Worm (Caenorhabditis elegans) whole organism, L4 larva: ENCODE data around the gene nprl-3.

Source experiments
- F37D6.2 ChIP-seq: sonication (generic microtip); optimal IDR thresholded peaks from 2 replicates; lab custom pipeline; 2016; ENCODE audit warnings: mild to moderate bottlenecking, missing genetic modification characterization, missing compliant biosample characterization
- R02D3.7 ChIP-seq: fragments of 150-350 bp; sonication (generic microtip); optimal IDR thresholded peaks from 3 replicates; lab custom pipeline; 2014; ENCODE audit warnings: missing biosample characterization, missing genetic modification characterization
- aly-2 ChIP-seq: sonication (generic microtip); optimal IDR thresholded peaks from 2 replicates; lab custom pipeline; 2018; ENCODE audit warnings: missing biosample characterization, missing genetic modification characterization
- ama-1 ChIP-seq: fragments of 150-350 bp; optimal IDR thresholded peaks from 2 replicates; lab custom pipeline; 2014; ENCODE audit warnings: inconsistent platforms, mixed read lengths
- ceh-82 ChIP-seq: sonication (generic microtip); optimal IDR thresholded peaks from 2 replicates; lab custom pipeline; 2017; ENCODE audit warnings: missing biosample characterization, missing genetic modification characterization
- jun-1 ChIP-seq: fragments of 150-350 bp; optimal IDR thresholded peaks from 2 replicates; lab custom pipeline; 2014; ENCODE audit warnings: missing biosample characterization, missing genetic modification reagents, missing genetic modification characterization
- mdt-29 ChIP-seq: fragments of 200-800 bp; sonication (Bioruptor generic); IDR thresholded peaks from 2 replicates; pipeline ENCODE4 v1.3.6; 2022; ENCODE audit warnings: missing genetic modification reagents, missing genetic modification characterization, missing compliant biosample characterization
- nhr-10 ChIP-seq: fragments of 150-350 bp; optimal IDR thresholded peaks from 2 replicates; lab custom pipeline; 2014; ENCODE audit warnings: missing biosample characterization, missing genetic modification characterization
- nhr-28 ChIP-seq: fragments of 150-350 bp; optimal IDR thresholded peaks from 2 replicates; lab custom pipeline; 2014; ENCODE audit warnings: missing biosample characterization, missing genetic modification characterization
- nhr-6 ChIP-seq: fragments of 150-350 bp; optimal IDR thresholded peaks from 2 replicates; lab custom pipeline; 2014; ENCODE audit warnings: missing biosample characterization, missing genetic modification characterization
- set-16 ChIP-seq: fragments of 200-800 bp; sonication (Bioruptor generic); IDR thresholded peaks from 2 replicates; pipeline ENCODE4 v1.3.6; 2022; ENCODE audit warnings: missing genetic modification reagents, missing genetic modification characterization, missing compliant biosample characterization
- unc-62 ChIP-seq, 3 experiments: fragments of 150-350 bp in 1 of 3; sonication (generic microtip); optimal IDR thresholded peaks in 2 of 3; peaks in 1 of 3; 1 replicate in 1 of 3; 2 replicates in 2 of 3; lab custom pipeline; 2014 to 2017; ENCODE audit warnings: missing biosample characterization in 3 of 3, missing genetic modification characterization in 3 of 3, missing genetic modification reagents in 3 of 3, missing genotype in 1 of 3

ce11 chrIV:8294650-8295049, 2.6 kb upstream of the nprl-3 start, which contains the start of gene tbce-1:
- TF ChIP-seq nhr-28 (no peak), R02D3.7 (tag; lab: Kevin White, UChicago) (no peak), mdt-29 (GFP tag; lab: Robert Waterston, UW) (no peak), jun-1 (tag; lab: Kevin White, UChicago) (no peak), ceh-82 (tag; lab: Kevin White, UChicago) (no peak), unc-62 (GFP tag; optimal IDR thresholded peaks at IDR 0.05 in 1 of 2; lab: Kevin White, UChicago) (no peak), unc-62 (tag; optimal IDR thresholded peaks at IDR 0.05; lab: Kevin White, UChicago) (no peak), nhr-10 (tag; lab: Kevin White, UChicago) (no peak), nhr-6 (no peak), ama-1 (no peak), aly-2 (tag; lab: Kevin White, UChicago) (no peak), set-16 (GFP tag; lab: Robert Waterston, UW) (no peak), F37D6.2 (tag; lab: Kevin White, UChicago) (no peak)
